Worm (Caenorhabditis elegans) whole organism, L2 larva: ENCODE measurements around the gene F58A4.2.

ENCODE experiments used
- blmp-1 ChIP-seq: sonication (generic microtip); optimal IDR thresholded peaks from 2 replicates; lab custom pipeline; 2017; ENCODE audit warnings: missing genetic modification characterization, mild to moderate bottlenecking, missing compliant biosample characterization, antibody characterized with exemption, moderate library complexity; ENCODE audit not compliant: insufficient read depth
- elt-3 ChIP-seq: sonication (generic microtip); optimal IDR thresholded peaks from 2 replicates; lab custom pipeline; 2017; ENCODE audit warnings: missing biosample characterization, missing genetic modification characterization
- gmeb-1 ChIP-seq: fragments of 150-350 bp; optimal IDR thresholded peaks from 2 replicates; lab custom pipeline; 2014; ENCODE audit warnings: missing biosample characterization, missing genetic modification characterization
- lsy-2 ChIP-seq, 2 experiments: fragments of 150-350 bp in 1 of 2; sonication (generic microtip) in 1 of 2; optimal IDR thresholded peaks; 2 replicates each; lab custom pipeline; 2014 to 2017; ENCODE audit warnings: missing biosample characterization in 2 of 2, missing genetic modification characterization in 2 of 2
- nhr-11 ChIP-seq: fragments of 150-350 bp; optimal IDR thresholded peaks from 2 replicates; lab custom pipeline; 2014; ENCODE audit warnings: missing biosample characterization, missing genetic modification characterization
- nhr-21 ChIP-seq: fragments of 150-350 bp; optimal IDR thresholded peaks from 2 replicates; lab custom pipeline; 2014; ENCODE audit warnings: missing biosample characterization, missing genetic modification characterization
- sem-4 ChIP-seq: fragments of 150-350 bp; optimal IDR thresholded peaks from 2 replicates; lab custom pipeline; 2014; ENCODE audit warnings: missing biosample characterization, missing genetic modification reagents, missing genetic modification characterization
- unc-62 ChIP-seq: fragments of 150-350 bp; optimal IDR thresholded peaks from 2 replicates; lab custom pipeline; 2014; ENCODE audit warnings: missing biosample characterization, missing genetic modification reagents, missing genetic modification characterization
- zag-1 ChIP-seq: fragments of 150-350 bp; optimal IDR thresholded peaks from 2 replicates; lab custom pipeline; 2014; ENCODE audit warnings: missing biosample characterization, missing genetic modification characterization
- ztf-4 ChIP-seq: fragments of 150-350 bp; optimal IDR thresholded peaks from 2 replicates; lab custom pipeline; 2014; ENCODE audit warnings: missing biosample characterization, missing genetic modification characterization

DNA sequence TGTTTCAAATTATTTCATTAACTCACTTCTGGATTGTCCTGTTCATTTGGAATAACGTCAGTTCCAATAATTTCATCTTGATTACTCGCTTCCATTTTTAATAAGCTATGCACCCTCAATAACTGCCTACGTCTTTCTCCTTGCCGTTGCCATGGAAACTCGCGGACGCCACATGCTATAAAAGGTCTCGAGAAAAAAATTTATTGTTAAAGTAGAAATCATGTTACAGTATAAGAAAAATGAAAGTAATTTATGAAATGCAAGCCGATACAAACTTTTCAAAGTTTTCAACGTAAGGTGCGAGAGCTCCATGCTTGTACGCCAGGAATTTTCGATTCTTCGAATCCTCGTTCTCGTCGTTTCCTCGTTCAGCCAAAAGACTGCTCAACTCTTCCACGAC, 11.6 kb upstream of the F58A4.2 start, which contains the start of gene bbs-4:
- TF ChIP-seq gmeb-1 (tag; lab: Kevin White, UChicago): no peak
- TF ChIP-seq zag-1: no peak
- no peak for TF ChIP-seq elt-3
- no peak for TF ChIP-seq nhr-21 (tag; lab: Kevin White, UChicago)
- no peak for TF ChIP-seq ztf-4 (tag; lab: Kevin White, UChicago)
- no peak for TF ChIP-seq unc-62 (GFP tag; lab: Kevin White, UChicago)
- no peak for TF ChIP-seq nhr-11
- no peak for TF ChIP-seq sem-4
- TF ChIP-seq lsy-2 (tag; optimal IDR thresholded peaks at IDR 0.05; lab: Kevin White, UChicago): no peak
- no peak for TF ChIP-seq blmp-1 (tag; lab: Kevin White, UChicago)
